Fruit fly (Drosophila melanogaster) Kc167 (cell line): ENCODE results near the gene FBXO11.

Experiments used
- Myc ChIP-seq: fragments of >200 bp; optimal IDR thresholded peaks from 2 replicates; lab custom pipeline; 2017; ENCODE audit warnings: missing external identifiers
- Sin3A ChIP-seq: fragments of >200 bp; optimal IDR thresholded peaks from 2 replicates; lab custom pipeline; 2018; ENCODE audit warnings: missing external identifiers
- h ChIP-seq: fragments of >200 bp; optimal IDR thresholded peaks from 3 replicates; lab custom pipeline; 2018; ENCODE audit warnings: missing external identifiers
- insv ChIP-seq: fragments of >200 bp; optimal IDR thresholded peaks from 3 replicates; lab custom pipeline; 2018; ENCODE audit warnings: missing external identifiers
- psq ChIP-seq: fragments of >200 bp; optimal IDR thresholded peaks from 2 replicates; lab custom pipeline; 2017; ENCODE audit warnings: missing external identifiers
- ttk ChIP-seq: sonication (Bioruptor generic); optimal IDR thresholded peaks from 2 replicates; lab custom pipeline; 2017; ENCODE audit warnings: missing external identifiers

Gene FBXO11

dm6 chr3R:9808946-9809545, at the start of gene FBXO11:
Gene FBXO11, minus strand, starts transcription at chr3R:9809368.
- TF ChIP-seq Sin3A (lab: Kevin White, UChicago) (no peak), insv (lab: Kevin White, UChicago) (no peak), Myc (no peak)

- TF ChIP-seq Myc (no peak), psq (lab: Kevin White, UChicago) (no peak), ttk (lab: Kevin White, UChicago) (no peak), insv (lab: Kevin White, UChicago) (no peak), h (lab: Kevin White, UChicago) (no peak), Sin3A (lab: Kevin White, UChicago) (no peak)
These were observed 48.6 kb upstream of the FBXO11 start for dm6 chr3R:9857785-9858184.

dm6 chr3R:9851653-9852052, 42.5 kb upstream of the FBXO11 start:
- TF ChIP-seq psq (lab: Kevin White, UChicago) (no peak), Myc (no peak)

- no peak for TF ChIP-seq ttk (lab: Kevin White, UChicago)
- TF ChIP-seq insv (lab: Kevin White, UChicago), result no peak
- TF ChIP-seq psq (lab: Kevin White, UChicago), result no peak
- no peak for TF ChIP-seq Myc
- no peak for TF ChIP-seq Sin3A (lab: Kevin White, UChicago)
- TF ChIP-seq h (lab: Kevin White, UChicago), result no peak
These were observed 14.6 kb upstream of the FBXO11 start, which contains the start of gene CG34302 for dm6 chr3R:9823723-9824122. Gene CG34302, minus strand, starts transcription at chr3R:9823823.

- TF ChIP-seq Myc (no peak), ttk (lab: Kevin White, UChicago) (no peak), psq (lab: Kevin White, UChicago) (no peak), Sin3A (lab: Kevin White, UChicago) (no peak), insv (lab: Kevin White, UChicago) (no peak)
These were observed 11.9 kb upstream of the FBXO11 start, which contains the start of gene CG42857 for dm6 chr3R:9821091-9821490. Gene CG42857, minus strand, starts transcription at chr3R:9821191.

- TF ChIP-seq Myc (no peak), h (lab: Kevin White, UChicago) (no peak), ttk (lab: Kevin White, UChicago) (no peak), Sin3A (lab: Kevin White, UChicago) (no peak), psq (lab: Kevin White, UChicago) (no peak), insv (lab: Kevin White, UChicago) (no peak)
These were observed 10.6 kb upstream of the FBXO11 start, which contains the start of gene CG9458 for dm6 chr3R:9819777-9820176. Gene CG9458, minus strand, starts transcription at chr3R:9819877.

dm6 chr3R:9818295-9818694, 9.1 kb upstream of the FBXO11 start, which contains the start of gene CG9459:
Gene CG9459, minus strand, starts transcription at chr3R:9818395.
- TF ChIP-seq psq (lab: Kevin White, UChicago), result no peak
- TF ChIP-seq Sin3A (lab: Kevin White, UChicago), result no peak
- TF ChIP-seq insv (lab: Kevin White, UChicago), result no peak
- TF ChIP-seq h (lab: Kevin White, UChicago), result no peak
- no peak for TF ChIP-seq ttk (lab: Kevin White, UChicago)
- TF ChIP-seq Myc, result no peak

dm6 chr3R:9816879-9817278, 7.7 kb upstream of the FBXO11 start, which contains the start of gene CG16904:
Gene CG16904, minus strand, starts transcription at chr3R:9816979.
- TF ChIP-seq insv (lab: Kevin White, UChicago) (no peak), Myc (no peak), ttk (lab: Kevin White, UChicago) (no peak), Sin3A (lab: Kevin White, UChicago) (no peak), h (lab: Kevin White, UChicago) (no peak), psq (lab: Kevin White, UChicago) (no peak)

dm6 chr3R:9813861-9814260, 4.7 kb upstream of the FBXO11 start, which contains the start of gene eloF:
Gene eloF, plus strand, starts transcription at chr3R:9814161.
- no peak for TF ChIP-seq ttk (lab: Kevin White, UChicago)
- TF ChIP-seq Sin3A (lab: Kevin White, UChicago), result no peak
- TF ChIP-seq insv (lab: Kevin White, UChicago), result no peak
- TF ChIP-seq Myc, result no peak
- TF ChIP-seq h (lab: Kevin White, UChicago), result no peak
- no peak for TF ChIP-seq psq (lab: Kevin White, UChicago)

dm6 chr3R:9812447-9812846, 3.3 kb upstream of the FBXO11 start, which contains the start of gene CG8534:
Gene CG8534, plus strand, starts transcription at chr3R:9812747.
- no peak for TF ChIP-seq insv (lab: Kevin White, UChicago)
- no peak for TF ChIP-seq psq (lab: Kevin White, UChicago)
- TF ChIP-seq h (lab: Kevin White, UChicago), result no peak
- TF ChIP-seq Myc, result no peak
- no peak for TF ChIP-seq Sin3A (lab: Kevin White, UChicago)
- TF ChIP-seq ttk (lab: Kevin White, UChicago), result no peak

- no peak for TF ChIP-seq ttk (lab: Kevin White, UChicago)
- TF ChIP-seq Sin3A (lab: Kevin White, UChicago), result no peak
- no peak for TF ChIP-seq Myc
- no peak for TF ChIP-seq h (lab: Kevin White, UChicago)
- no peak for TF ChIP-seq insv (lab: Kevin White, UChicago)
- no peak for TF ChIP-seq psq (lab: Kevin White, UChicago)
These were observed 8.4 kb downstream of the FBXO11 start, which contains the start of the genes CG9467 and CG8526 for dm6 chr3R:9800644-9801330. Gene CG9467, minus strand, starts transcription at chr3R:9801026. Gene CG8526, plus strand, starts transcription at chr3R:9801280.

- no peak for TF ChIP-seq Sin3A (lab: Kevin White, UChicago)
- TF ChIP-seq psq (lab: Kevin White, UChicago), result no peak
- no peak for TF ChIP-seq Myc
- no peak for TF ChIP-seq insv (lab: Kevin White, UChicago)
- no peak for TF ChIP-seq h (lab: Kevin White, UChicago)
- no peak for TF ChIP-seq ttk (lab: Kevin White, UChicago)
These were observed 16.1 kb downstream of the FBXO11 start, which contains the start of gene CG8516 for dm6 chr3R:9793018-9793417. Gene CG8516, plus strand, starts transcription at chr3R:9793295.
